Worm (Caenorhabditis elegans): ENCODE measurements around the gene rbm-26.

The rbm-26 gene

ce11 chrIII:5678935-5679334 is 32.4 kb upstream of the rbm-26 start, which contains the start of the genes ska-3 and rps-12 (continued):
- TF ChIP-seq egl-27 (tag; optimal IDR thresholded peaks at IDR 0.05) (peak; percentile 99), unc-55 (GFP tag; optimal IDR thresholded peaks at IDR 0.05) (peak; percentile 100), fos-1 (tag; optimal IDR thresholded peaks at IDR 0.05) (peak; percentile 99), nhr-10 (tag; optimal IDR thresholded peaks at IDR 0.05) (peak; percentile 90), sma-9 (GFP tag; optimal IDR thresholded peaks at IDR 0.05) (peak; percentile 99), sma-9 (tag; optimal IDR thresholded peaks at IDR 0.05) (no peak), aly-2 (tag; optimal IDR thresholded peaks at IDR 0.05) (no peak), ceh-82 (tag; optimal IDR thresholded peaks at IDR 0.05) (peak; percentile 96), nhr-21 (tag; optimal IDR thresholded peaks at IDR 0.05) (peak; percentile 99), mdl-1 (tag; optimal IDR thresholded peaks at IDR 0.05) (peak; percentile 80 to 94)

- TF ChIP-seq blmp-1 (tag; optimal IDR thresholded peaks at IDR 0.05; ENCODE audit: insufficient read depth) (no peak), unc-39 (tag; optimal IDR thresholded peaks at IDR 0.05) (no peak), lin-13 (GFP tag; optimal IDR thresholded peaks at IDR 0.05) (no peak), alr-1 (tag; optimal IDR thresholded peaks at IDR 0.05) (no peak)
Observed at ce11 chrIII:5680141-5680540, 31.2 kb upstream of the rbm-26 start, which contains the start of gene pst-2. TSS of gene pst-2 (plus strand) at chrIII:5680433.

- no peak for TF ChIP-seq ztf-1 (GFP tag; conservative IDR thresholded peaks at IDR 0.05)
- no peak for TF ChIP-seq ama-1 (optimal IDR thresholded peaks at IDR 0.05)
- TF ChIP-seq nhr-25 (tag; optimal IDR thresholded peaks at IDR 0.05): no peak
- no peak for TF ChIP-seq F13H6.1 (tag; optimal IDR thresholded peaks at IDR 0.05)
- TF ChIP-seq ztf-4 (tag; optimal IDR thresholded peaks at IDR 0.05): no peak
- no peak for TF ChIP-seq lin-39 (tag; optimal IDR thresholded peaks at IDR 0.05)
- TF ChIP-seq peb-1 (tag; optimal IDR thresholded peaks at IDR 0.05): no peak
- no peak for TF ChIP-seq gmeb-1 (tag; optimal IDR thresholded peaks at IDR 0.05)
- no peak for TF ChIP-seq nhr-10 (tag; optimal IDR thresholded peaks at IDR 0.05)
- TF ChIP-seq lin-11 (tag; optimal IDR thresholded peaks at IDR 0.05): no peak
- TF ChIP-seq nhr-77 (tag; optimal IDR thresholded peaks at IDR 0.05): no peak
- TF ChIP-seq zag-1 (tag; optimal IDR thresholded peaks at IDR 0.05): no peak
- TF ChIP-seq lsy-2 (tag; optimal IDR thresholded peaks at IDR 0.05): no peak
- no peak for TF ChIP-seq egl-27 (tag; optimal IDR thresholded peaks at IDR 0.05)
- no peak for TF ChIP-seq nhr-237 (tag; optimal IDR thresholded peaks at IDR 0.05)
- no peak for TF ChIP-seq dmd-4 (tag; optimal IDR thresholded peaks at IDR 0.05)
Observed at ce11 chrIII:5683998-5684397, 27.3 kb upstream of the rbm-26 start, which contains the start of gene rcan-1. TSS of gene rcan-1 (minus strand) at chrIII:5684098.

ce11 chrIII:5688246-5688645 is 23.1 kb upstream of the rbm-26 start:
- peak; percentile 10 for TF ChIP-seq lin-13 (GFP tag; optimal IDR thresholded peaks at IDR 0.05)
- peak in 1 of 2 experiments; percentile 48 for TF ChIP-seq lsy-2 (tag; optimal IDR thresholded peaks at IDR 0.05)
- peak; percentile 24 for TF ChIP-seq sem-4 (tag; optimal IDR thresholded peaks at IDR 0.05)
- TF ChIP-seq Y55F3AM.14 (GFP tag; optimal IDR thresholded peaks at IDR 0.05): no peak
- peak; percentile 22 for TF ChIP-seq snpc-4 (tag; optimal IDR thresholded peaks at IDR 0.05)
- peak; percentile 69 for TF ChIP-seq crh-2 (tag; optimal IDR thresholded peaks at IDR 0.05)
- TF ChIP-seq nhr-12 (tag; optimal IDR thresholded peaks at IDR 0.05): no peak
- no peak for TF ChIP-seq gmeb-1 (tag; optimal IDR thresholded peaks at IDR 0.05)
- no peak for TF ChIP-seq nhr-11 (tag; optimal IDR thresholded peaks at IDR 0.05)
- TF ChIP-seq mbf-1 (tag; optimal IDR thresholded peaks at IDR 0.05): no peak
- peak; percentile 63 for TF ChIP-seq sma-9 (GFP tag; optimal IDR thresholded peaks at IDR 0.05)
- no peak for TF ChIP-seq sma-9 (tag; optimal IDR thresholded peaks at IDR 0.05)
- no peak for TF ChIP-seq nhr-237 (tag; optimal IDR thresholded peaks at IDR 0.05)
- TF ChIP-seq unc-55 (GFP tag; optimal IDR thresholded peaks at IDR 0.05): peak; percentile 67
- no peak for TF ChIP-seq alr-1 (tag; optimal IDR thresholded peaks at IDR 0.05)
- TF ChIP-seq ama-1 (optimal IDR thresholded peaks at IDR 0.05): peak; percentile 48
- TF ChIP-seq nhr-129 (tag; optimal IDR thresholded peaks at IDR 0.05): peak; percentile 77
- TF ChIP-seq F13H6.1 (tag; optimal IDR thresholded peaks at IDR 0.05): peak; percentile 78
- TF ChIP-seq R02D3.7 (tag; optimal IDR thresholded peaks at IDR 0.05): no peak
- peak; percentile 69 for TF ChIP-seq C34F6.9 (tag; optimal IDR thresholded peaks at IDR 0.05)
- TF ChIP-seq fos-1 (tag; optimal IDR thresholded peaks at IDR 0.05): peak; percentile 48
- no peak for TF ChIP-seq aly-2 (tag; optimal IDR thresholded peaks at IDR 0.05)

All from whole organism, L2 larva.